Fruit fly (Drosophila melanogaster) whole organism, embryonic: ENCODE measurements around the gene CG42366.

ENCODE experiments used
- BEAF-32 ChIP-seq: fragments of 200-800 bp; sonication (Bioruptor generic); optimal IDR thresholded peaks from 3 replicates; lab custom pipeline; 2017; ENCODE audit warnings: missing biosample characterization, missing genetic modification characterization, mild to moderate bottlenecking, moderate library complexity, missing genetic modification reagents
- CG10209 ChIP-seq: fragments of 200-800 bp; sonication (Bioruptor generic); optimal IDR thresholded peaks from 3 replicates; lab custom pipeline; 2017; ENCODE audit warnings: missing biosample characterization, mild to moderate bottlenecking, missing genetic modification characterization, missing genetic modification reagents
- CG11398 ChIP-seq: fragments of 200-800 bp; sonication (Bioruptor generic); optimal IDR thresholded peaks from 2 replicates; lab custom pipeline; 2016; ENCODE audit warnings: missing biosample characterization, missing genetic modification characterization
- CG13287 ChIP-seq: fragments of 200-800 bp; sonication (Bioruptor generic); IDR thresholded peaks from 2 replicates; pipeline ENCODE4 v1.3.6; 2022; ENCODE audit warnings: missing biosample characterization, missing genetic modification characterization; ENCODE audit not compliant: partially characterized antibody
- CG15601 ChIP-seq: fragments of 200-800 bp; sonication (Bioruptor generic); optimal IDR thresholded peaks from 3 replicates; lab custom pipeline; 2019; ENCODE audit warnings: missing biosample characterization, mild to moderate bottlenecking, missing genetic modification characterization, moderate library complexity
- CG16779 ChIP-seq: fragments of 200-800 bp; sonication (Bioruptor generic); IDR thresholded peaks from 2 replicates; pipeline ENCODE4 v1.3.6; 2022; ENCODE audit warnings: missing biosample characterization, missing genetic modification characterization
- CG16813 ChIP-seq: fragments of 200-800 bp; sonication (Bioruptor generic); IDR thresholded peaks from 3 replicates; pipeline ENCODE4 v1.3.6; 2022; ENCODE audit warnings: missing biosample characterization, missing genetic modification characterization; ENCODE audit not compliant: partially characterized antibody
- CG17186 ChIP-seq: fragments of 200-800 bp; sonication (Bioruptor generic); optimal IDR thresholded peaks from 3 replicates; lab custom pipeline; 2017; ENCODE audit warnings: missing biosample characterization, missing genetic modification reagents, missing genetic modification characterization
- CG17328 ChIP-seq: fragments of 200-800 bp; sonication (Bioruptor generic); IDR thresholded peaks from 2 replicates; pipeline ENCODE4 v1.3.6; 2022; ENCODE audit warnings: missing biosample characterization, missing genetic modification characterization
- CG3163 ChIP-seq: fragments of 200-800 bp; sonication (Bioruptor generic); optimal IDR thresholded peaks from 3 replicates; lab custom pipeline; 2016; ENCODE audit warnings: missing biosample characterization, missing genetic modification characterization
- CG3281 ChIP-seq: fragments of 200-800 bp; sonication (Bioruptor generic); optimal IDR thresholded peaks from 3 replicates; lab custom pipeline; 2017; ENCODE audit warnings: missing biosample characterization, mild to moderate bottlenecking, missing genetic modification characterization
- CG33213 ChIP-seq: fragments of 200-800 bp; sonication (Bioruptor generic); optimal IDR thresholded peaks from 3 replicates; lab custom pipeline; 2016; ENCODE audit warnings: missing biosample characterization, missing genetic modification characterization
- CG34422 ChIP-seq: fragments of 200-800 bp; sonication (Bioruptor generic); IDR thresholded peaks from 3 replicates; pipeline ENCODE4 v1.3.6; 2022; ENCODE audit warnings: missing biosample characterization, missing genetic modification characterization
- CG4282 ChIP-seq: fragments of 200-800 bp; sonication (Bioruptor generic); optimal IDR thresholded peaks from 2 replicates; lab custom pipeline; 2016; ENCODE audit warnings: missing biosample characterization, missing genetic modification characterization
- CG4707 ChIP-seq: fragments of 200-800 bp; sonication (Bioruptor generic); optimal IDR thresholded peaks from 2 replicates; lab custom pipeline; 2018; ENCODE audit warnings: missing biosample characterization, mild to moderate bottlenecking, missing genetic modification characterization, moderate library complexity
- CG4820 ChIP-seq: fragments of 200-800 bp; sonication (Bioruptor generic); optimal IDR thresholded peaks from 3 replicates; lab custom pipeline; 2016; ENCODE audit warnings: missing biosample characterization, missing genetic modification characterization
- CG6765 ChIP-seq: fragments of 200-800 bp; sonication (Bioruptor generic); optimal IDR thresholded peaks from 3 replicates; lab custom pipeline; 2017; ENCODE audit warnings: missing biosample characterization, mild to moderate bottlenecking, missing genetic modification characterization
- CG7839 ChIP-seq: fragments of 200-800 bp; sonication (Bioruptor generic); optimal IDR thresholded peaks from 3 replicates; lab custom pipeline; 2018; ENCODE audit warnings: missing biosample characterization, mild to moderate bottlenecking, missing genetic modification characterization, moderate library complexity
- CG7928 ChIP-seq: fragments of 200-800 bp; sonication (Bioruptor generic); optimal IDR thresholded peaks from 2 replicates; lab custom pipeline; 2017; ENCODE audit warnings: missing biosample characterization, mild to moderate bottlenecking, missing genetic modification characterization
- CG9727 ChIP-seq: fragments of 200-800 bp; sonication (Bioruptor generic); optimal IDR thresholded peaks from 3 replicates; lab custom pipeline; 2017; ENCODE audit warnings: missing biosample characterization, mild to moderate bottlenecking, missing genetic modification characterization
- CTCF ChIP-seq: fragments of 200-800 bp; sonication (Bioruptor generic); optimal IDR thresholded peaks from 2 replicates; lab custom pipeline; 2017; ENCODE audit warnings: missing biosample characterization, mild to moderate bottlenecking, missing genetic modification characterization, moderate library complexity
- Dip2 ChIP-seq: fragments of 200-800 bp; sonication (Bioruptor generic); IDR thresholded peaks from 2 replicates; pipeline ENCODE4 v1.3.6; 2022; ENCODE audit warnings: missing biosample characterization, missing genetic modification characterization
- Fer1 ChIP-seq: fragments of 200-800 bp; sonication (Bioruptor generic); optimal IDR thresholded peaks from 2 replicates; lab custom pipeline; 2017; ENCODE audit warnings: missing biosample characterization, mild to moderate bottlenecking, missing genetic modification characterization
- Fer2 ChIP-seq: fragments of 200-800 bp; sonication (Bioruptor generic); optimal IDR thresholded peaks from 2 replicates; lab custom pipeline; 2018; ENCODE audit warnings: missing biosample characterization, mild to moderate bottlenecking, missing genetic modification characterization, moderate library complexity
- MBD-R2 ChIP-seq: fragments of 200-800 bp; sonication (Bioruptor generic); IDR thresholded peaks from 2 replicates; pipeline ENCODE4 v1.3.6; 2022; ENCODE audit warnings: missing biosample characterization, missing genetic modification characterization
- NK7.1 ChIP-seq: fragments of 200-800 bp; sonication (Bioruptor generic); optimal IDR thresholded peaks from 3 replicates; lab custom pipeline; 2016; ENCODE audit warnings: missing biosample characterization, missing genetic modification characterization
- Oli ChIP-seq: fragments of 200-800 bp; sonication (Bioruptor generic); optimal IDR thresholded peaks from 2 replicates; lab custom pipeline; 2018; ENCODE audit warnings: missing biosample characterization, mild to moderate bottlenecking, missing genetic modification characterization, moderate library complexity
- Opbp ChIP-seq: fragments of 200-800 bp; sonication (Bioruptor generic); IDR thresholded peaks from 3 replicates; pipeline ENCODE4 v1.3.6; 2022; ENCODE audit warnings: missing biosample characterization, missing genetic modification characterization; ENCODE audit not compliant: partially characterized antibody
- Spps ChIP-seq: fragments of 200-800 bp; sonication (Bioruptor generic); optimal IDR thresholded peaks from 2 replicates; lab custom pipeline; 2018; ENCODE audit warnings: missing biosample characterization, mild to moderate bottlenecking, missing genetic modification characterization
- Sry-δ ChIP-seq: fragments of 200-800 bp; sonication (Bioruptor generic); optimal IDR thresholded peaks from 2 replicates; lab custom pipeline; 2016; ENCODE audit warnings: missing biosample characterization, missing genetic modification characterization
- Vsx1 ChIP-seq: fragments of 200-800 bp; sonication (Bioruptor generic); optimal IDR thresholded peaks from 2 replicates; lab custom pipeline; 2017; ENCODE audit warnings: missing biosample characterization, mild to moderate bottlenecking, missing genetic modification characterization, missing genetic modification reagents
- YL-1 ChIP-seq: fragments of 200-800 bp; sonication (Bioruptor generic); optimal IDR thresholded peaks from 3 replicates; lab custom pipeline; 2017; ENCODE audit warnings: missing biosample characterization, mild to moderate bottlenecking, missing genetic modification characterization
- bigmax ChIP-seq: fragments of 200-800 bp; sonication (Bioruptor generic); optimal IDR thresholded peaks from 2 replicates; lab custom pipeline; 2018; ENCODE audit warnings: missing biosample characterization, mild to moderate bottlenecking, missing genetic modification characterization
- bsh ChIP-seq, 2 experiments: fragments of 200-800 bp; sonication (Bioruptor generic); optimal IDR thresholded peaks; 2 replicates each; lab custom pipeline; 2017 to 2018; ENCODE audit warnings: mild to moderate bottlenecking in 2 of 2, missing biosample characterization in 2 of 2, missing genetic modification characterization in 2 of 2, moderate library complexity in 1 of 2
- cad ChIP-seq: fragments of >200 bp; optimal IDR thresholded peaks from 2 replicates; lab custom pipeline; 2017; ENCODE audit warnings: missing biosample characterization, missing genetic modification characterization
- dan ChIP-seq: fragments of 200-800 bp; sonication (Bioruptor generic); IDR thresholded peaks from 2 replicates; pipeline ENCODE4 v1.3.6; 2022; ENCODE audit warnings: missing biosample characterization, missing genetic modification characterization
- dmrt11E ChIP-seq: fragments of 200-800 bp; sonication (Bioruptor generic); optimal IDR thresholded peaks from 3 replicates; lab custom pipeline; 2018; ENCODE audit warnings: missing biosample characterization, mild to moderate bottlenecking, missing genetic modification characterization, moderate library complexity
- ems ChIP-seq: fragments of 200-800 bp; sonication (Bioruptor generic); optimal IDR thresholded peaks from 3 replicates; lab custom pipeline; 2016; ENCODE audit warnings: missing biosample characterization, missing genetic modification characterization
- exex ChIP-seq: fragments of 200-800 bp; sonication (Bioruptor generic); optimal IDR thresholded peaks from 4 replicates; lab custom pipeline; 2018; ENCODE audit warnings: missing biosample characterization, mild to moderate bottlenecking, missing genetic modification characterization, moderate library complexity
- ftz-f1 ChIP-seq: fragments of 200-800 bp; sonication (Bioruptor generic); optimal IDR thresholded peaks from 2 replicates; lab custom pipeline; 2016; ENCODE audit warnings: missing biosample characterization, missing genetic modification characterization
- fu2 ChIP-seq: fragments of 200-800 bp; sonication (Bioruptor generic); optimal IDR thresholded peaks from 2 replicates; lab custom pipeline; 2016; ENCODE audit warnings: missing biosample characterization, missing genetic modification characterization
- lab ChIP-seq: fragments of 200-800 bp; sonication (Bioruptor generic); optimal IDR thresholded peaks from 3 replicates; lab custom pipeline; 2017; ENCODE audit warnings: missing biosample characterization, missing genetic modification characterization, mild to moderate bottlenecking, moderate library complexity, missing genetic modification reagents
- pros ChIP-seq: fragments of 200-800 bp; sonication (Bioruptor generic); optimal IDR thresholded peaks from 3 replicates; lab custom pipeline; 2019; ENCODE audit warnings: missing biosample characterization, mild to moderate bottlenecking, missing genetic modification characterization, moderate library complexity
- repo ChIP-seq: fragments of 200-800 bp; sonication (Bioruptor generic); optimal IDR thresholded peaks from 2 replicates; lab custom pipeline; 2016; ENCODE audit warnings: missing biosample characterization, missing genetic modification characterization
- salm ChIP-seq: fragments of 200-800 bp; sonication (Bioruptor generic); optimal IDR thresholded peaks from 2 replicates; lab custom pipeline; 2018; ENCODE audit warnings: missing biosample characterization, mild to moderate bottlenecking, missing genetic modification characterization
- sna ChIP-seq: fragments of 200-800 bp; sonication (Bioruptor generic); IDR thresholded peaks from 2 replicates; pipeline ENCODE4 v1.3.6; 2022; ENCODE audit warnings: missing biosample characterization, missing genetic modification characterization; ENCODE audit not compliant: partially characterized antibody
- twi ChIP-seq: fragments of 200-800 bp; optimal IDR thresholded peaks from 2 replicates; lab custom pipeline; 2019; ENCODE audit warnings: missing biosample characterization, mild to moderate bottlenecking, missing genetic modification characterization, moderate library complexity
- vnd ChIP-seq: fragments of 200-800 bp; sonication (Bioruptor generic); IDR thresholded peaks from 3 replicates; pipeline ENCODE4 v1.3.6; 2022; ENCODE audit warnings: missing biosample characterization, missing genetic modification characterization; ENCODE audit not compliant: partially characterized antibody

CG42366 gene

DNA sequence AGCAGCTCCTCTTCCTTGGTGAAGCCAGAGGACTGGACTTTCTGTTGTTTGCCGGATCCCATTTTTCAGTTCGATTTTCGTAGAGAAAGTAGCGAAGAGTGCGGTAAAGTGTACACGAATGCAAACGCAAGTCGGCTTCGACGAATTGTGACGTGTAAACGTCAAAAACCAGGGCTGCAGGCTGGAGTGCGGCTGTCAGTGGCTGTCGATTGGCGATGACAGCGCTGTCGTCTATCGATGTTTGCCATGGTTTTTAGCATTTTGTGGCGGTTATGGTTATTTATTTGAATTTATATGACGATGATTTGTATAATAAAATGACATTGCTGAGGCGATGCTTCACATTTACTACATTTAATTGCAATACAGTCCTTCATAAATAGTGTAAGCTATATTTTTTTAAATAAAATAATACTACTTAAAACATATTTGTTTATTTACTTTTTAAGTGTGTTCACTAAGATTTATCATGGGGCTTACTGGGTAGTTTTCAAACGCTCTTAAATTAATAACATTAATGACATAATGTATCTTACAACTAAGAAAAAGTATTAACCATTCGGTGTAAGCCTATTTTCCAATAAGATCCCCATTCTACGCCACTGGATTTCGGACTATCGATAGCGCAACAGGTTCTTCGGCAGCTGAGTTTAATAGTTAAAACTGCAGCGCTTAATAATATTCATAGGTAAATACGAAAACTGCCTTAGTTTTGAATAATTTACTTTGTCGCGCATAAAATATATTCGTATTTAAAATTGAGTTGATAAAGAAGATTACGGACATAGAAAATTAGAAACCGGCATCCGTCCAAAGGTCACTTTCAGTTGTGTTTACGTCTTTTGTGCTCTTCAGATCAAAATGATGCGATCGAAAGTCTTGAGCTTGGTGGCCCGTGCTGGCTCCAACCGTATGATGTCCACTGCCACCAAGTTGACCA is 6.7 kb upstream of the CG42366 start, which contains the start of the genes CG5885 and CG4598 (continued):
- TF ChIP-seq CG4282 (GFP tag; lab: Kevin White, UChicago) (no peak), CG33213 (GFP tag; lab: Kevin White, UChicago) (no peak), Dip2 (GFP tag; lab: Robert Waterston, UW) (no peak), BEAF-32 (peak; percentile 82), Vsx1 (GFP tag; lab: Kevin White, UChicago) (no peak), bigmax (no peak), Fer2 (peak; percentile 57), repo (GFP tag; lab: Kevin White, UChicago) (no peak), CG9727 (peak; percentile 57), CG3163 (no peak), CG17328 (peak; percentile 70), twi (tag; lab: Kevin White, UChicago) (peak; percentile 35), CG16779 (GFP tag; lab: Robert Waterston, UW) (0 out of 2 replicates have a peak, but pooled peaks have one; percentile 13), ems (peak; percentile 11), CG16813 (GFP tag; lab: Robert Waterston, UW) (peak; percentile 83), CG3281 (GFP tag; lab: Kevin White, UChicago) (peak; percentile 34), fu2 (no peak), CG13287 (peak; percentile 80), MBD-R2 (GFP tag; lab: Robert Waterston, UW) (peak; percentile 66), CG4707 (GFP tag; lab: Kevin White, UChicago) (no peak), CG34422 (peak; percentile 63; the same call in 2 of the 3 replicates), CG7839 (tag; lab: Kevin White, UChicago) (peak; percentile 76), Oli (tag; lab: Kevin White, UChicago) (peak; percentile 62), Fer1 (peak; percentile 48), CG15601 (tag; lab: Kevin White, UChicago) (peak; percentile 62), sna (GFP tag; lab: Robert Waterston, UW) (no peak), pros (GFP tag; lab: Kevin White, UChicago) (no peak), CG7928 (peak; percentile 98), NK7.1 (GFP tag; lab: Kevin White, UChicago) (no peak), cad (no peak), dan (GFP tag; lab: Robert Waterston, UW) (no peak), lab (peak; percentile 40), CG10209 (GFP tag; lab: Kevin White, UChicago) (peak; percentile 66), vnd (GFP tag; lab: Robert Waterston, UW) (peak; percentile 72), salm (tag; lab: Kevin White, UChicago) (no peak), Opbp (GFP tag; lab: Robert Waterston, UW) (peak; percentile 89), exex (tag; lab: Kevin White, UChicago) (peak; percentile 44), dmrt11E (tag; lab: Kevin White, UChicago) (peak; percentile 45), Sry-δ (peak; percentile 82), CG11398 (no peak), CG6765 (peak; percentile 36), CG4820 (GFP tag; lab: Kevin White, UChicago) (peak; percentile 84), ftz-f1 (GFP tag; lab: Kevin White, UChicago) (no peak), CG17186 (peak; percentile 71), CTCF (GFP tag; lab: Kevin White, UChicago) (no peak), Spps (tag; lab: Kevin White, UChicago) (no peak), bsh (GFP tag; optimal IDR thresholded peaks at IDR 0.05; lab: Kevin White, UChicago) (peak; percentile 66 to 74), YL-1 (GFP tag; lab: Kevin White, UChicago) (peak; percentile 89)
